Worm (Caenorhabditis elegans) whole organism, midembryonic: ENCODE data around the gene clec-173.

Source experiments
- T22C8.4 ChIP-seq: fragments of 200-800 bp; sonication (Bioruptor generic); IDR thresholded peaks from 2 replicates; pipeline ENCODE4 v1.3.6; 2022; ENCODE audit warnings: missing genetic modification characterization, missing compliant biosample characterization
- klf-2 ChIP-seq: fragments of 200-800 bp; sonication (Bioruptor generic); conservative IDR thresholded peaks from 2 replicates; pipeline ENCODE4 v1.3.6; 2022; ENCODE audit warnings: missing genetic modification reagents, missing genetic modification characterization, missing compliant biosample characterization
- med-1 ChIP-seq: sonication (generic microtip); optimal IDR thresholded peaks from 2 replicates; lab custom pipeline; 2017; ENCODE audit warnings: missing genetic modification characterization, mild to moderate bottlenecking, missing compliant biosample characterization, antibody characterized with exemption, missing genetic modification reagents; ENCODE audit not compliant: insufficient read depth
- tab-1 ChIP-seq: fragments of 200-800 bp; sonication (Bioruptor generic); IDR thresholded peaks from 2 replicates; pipeline ENCODE4 v1.3.6; 2022; ENCODE audit warnings: missing genetic modification characterization, missing compliant biosample characterization
- ztf-23 ChIP-seq: fragments of 200-800 bp; sonication (Bioruptor generic); IDR thresholded peaks from 2 replicates; pipeline ENCODE4 v1.3.6; 2022; ENCODE audit warnings: missing genetic modification reagents, missing genetic modification characterization, missing compliant biosample characterization
- ztf-29 ChIP-seq: fragments of 200-800 bp; sonication (Bioruptor generic); IDR thresholded peaks from 2 replicates; pipeline ENCODE4 v1.3.6; 2022; ENCODE audit warnings: missing genetic modification reagents, missing genetic modification characterization, missing compliant biosample characterization

ce11 chrIV:3221158-3221557, 46.3 kb downstream of the clec-173 start:
- TF ChIP-seq ztf-29 (no peak), T22C8.4 (GFP tag; lab: Robert Waterston, UW) (no peak), med-1 (no peak), ztf-23 (GFP tag; lab: Robert Waterston, UW) (no peak), tab-1 (GFP tag; lab: Robert Waterston, UW) (no peak), klf-2 (no peak)
